Worm (Caenorhabditis elegans) whole organism, young adult: ENCODE data around the gene W09G12.10.

Experiments
- F57C9.4 ChIP-seq: sonication (generic microtip); optimal IDR thresholded peaks from 2 replicates; lab custom pipeline; 2017; ENCODE audit warnings: mild to moderate bottlenecking, missing genetic modification characterization, missing compliant biosample characterization
- ama-1 ChIP-seq, 3 experiments: fragments of 150-350 bp in 1 of 3; sonication (generic microtip) in 2 of 3; optimal IDR thresholded peaks; 2 replicates each; lab custom pipeline; 2014 to 2018; ENCODE audit warnings: missing biosample characterization in 2 of 3, missing genetic modification characterization in 2 of 3, missing genetic modification reagents in 2 of 3
- athp-1 ChIP-seq: sonication (generic microtip); optimal IDR thresholded peaks from 2 replicates; lab custom pipeline; 2017; ENCODE audit warnings: mild to moderate bottlenecking, missing genetic modification characterization, missing compliant biosample characterization
- bed-1 ChIP-seq: fragments of 200-800 bp; sonication (Bioruptor generic); IDR thresholded peaks from 2 replicates; pipeline ENCODE4 v1.3.6; 2022; ENCODE audit warnings: missing genetic modification reagents, missing genetic modification characterization, missing compliant biosample characterization
- ceh-58 ChIP-seq: fragments of 200-800 bp; sonication (Bioruptor generic); IDR thresholded peaks from 2 replicates; pipeline ENCODE4 v1.3.6; 2022; ENCODE audit warnings: missing genetic modification characterization, missing compliant biosample characterization
- ceh-79 ChIP-seq: sonication (generic microtip); optimal IDR thresholded peaks from 2 replicates; lab custom pipeline; 2017; ENCODE audit warnings: mild to moderate bottlenecking, missing genetic modification characterization, missing compliant biosample characterization
- ekl-4 ChIP-seq: fragments of 200-800 bp; sonication (Bioruptor generic); IDR thresholded peaks from 2 replicates; pipeline ENCODE4 v1.3.6; 2022; ENCODE audit warnings: missing genetic modification reagents, missing genetic modification characterization, missing compliant biosample characterization
- nfyb-1 ChIP-seq: fragments of 200-800 bp; sonication (Bioruptor generic); IDR thresholded peaks from 2 replicates; pipeline ENCODE4 v1.3.6; 2022; ENCODE audit warnings: missing genetic modification reagents, missing genetic modification characterization, missing compliant biosample characterization
- nhr-90 ChIP-seq: sonication (generic microtip); optimal IDR thresholded peaks from 2 replicates; lab custom pipeline; 2016; ENCODE audit warnings: missing genotype, mild to moderate bottlenecking, missing genetic modification characterization, missing compliant biosample characterization
- ztf-26 ChIP-seq: sonication (generic microtip); optimal IDR thresholded peaks from 2 replicates; lab custom pipeline; 2017; ENCODE audit warnings: missing genetic modification characterization, missing compliant biosample characterization

DNA sequence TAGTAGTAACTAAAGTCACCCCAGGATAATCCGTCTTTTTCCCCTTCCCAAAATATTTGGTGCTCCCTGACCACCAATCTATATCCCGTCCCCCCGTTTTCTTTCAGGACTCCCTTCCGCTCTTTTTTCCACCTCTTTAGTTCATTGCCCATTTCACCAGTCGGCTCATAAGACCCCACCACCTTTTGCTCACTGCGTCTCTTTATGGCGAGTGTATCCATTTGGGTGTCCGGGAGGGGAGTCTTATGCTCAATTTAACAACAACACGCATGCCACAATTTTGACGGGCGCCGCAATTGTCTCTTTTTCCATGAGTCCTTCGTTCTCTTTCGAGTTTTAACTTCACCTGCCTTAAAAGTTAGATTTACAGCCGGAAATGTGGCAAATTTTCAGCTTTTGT is 7.9 kb downstream of the W09G12.10 start:
- TF ChIP-seq ztf-26 (tag; lab: Kevin White, UChicago) (no peak), nhr-90 (no peak), ekl-4 (no peak), athp-1 (no peak), ama-1 (optimal IDR thresholded peaks at IDR 0.05; lab: Kevin White, UChicago) (no peak), ama-1 (GFP tag; optimal IDR thresholded peaks at IDR 0.05; lab: Kevin White, UChicago) (no peak), F57C9.4 (tag; lab: Kevin White, UChicago) (no peak), nfyb-1 (GFP tag; lab: Robert Waterston, UW) (no peak), ceh-79 (no peak), ceh-58 (GFP tag; lab: Robert Waterston, UW) (no peak), bed-1 (GFP tag; lab: Robert Waterston, UW) (no peak)
